Fruit fly (Drosophila melanogaster): ENCODE measurements around the gene Cow.

dm6 chr3R:23120933-23121332, 8.4 kb upstream of the Cow start:
- no peak for TF ChIP-seq spab (GFP tag; optimal IDR thresholded peaks at IDR 0.05)
- TF ChIP-seq dac (GFP tag; optimal IDR thresholded peaks at IDR 0.05), result no peak
- no peak for TF ChIP-seq CG8632 (GFP tag; optimal IDR thresholded peaks at IDR 0.05)
- no peak for TF ChIP-seq CG10631 (GFP tag; optimal IDR thresholded peaks at IDR 0.05)

All from whole organism, prepupa.